Worm (Caenorhabditis elegans): ENCODE data around the gene pqn-84.

pqn-84 gene

ce11 chrIII:11669008-11669407, 31.1 kb upstream of the pqn-84 start:
- TF ChIP-seq nhr-12 (tag; optimal IDR thresholded peaks at IDR 0.05) (no peak), lsy-2 (tag; optimal IDR thresholded peaks at IDR 0.05) (no peak), ztf-1 (GFP tag; conservative IDR thresholded peaks at IDR 0.05) (no peak), nhr-6 (tag; optimal IDR thresholded peaks at IDR 0.05) (no peak), nhr-237 (tag; optimal IDR thresholded peaks at IDR 0.05) (no peak), fos-1 (tag; optimal IDR thresholded peaks at IDR 0.05) (no peak), unc-39 (tag; optimal IDR thresholded peaks at IDR 0.05) (no peak)

ce11 chrIII:11680514-11680913, 19.5 kb upstream of the pqn-84 start:
- TF ChIP-seq ceh-82 (tag; optimal IDR thresholded peaks at IDR 0.05) (no peak), ama-1 (optimal IDR thresholded peaks at IDR 0.05) (no peak), Y55F3AM.14 (GFP tag; optimal IDR thresholded peaks at IDR 0.05) (no peak), alr-1 (tag; optimal IDR thresholded peaks at IDR 0.05) (no peak), nhr-129 (tag; optimal IDR thresholded peaks at IDR 0.05) (no peak), lin-11 (tag; optimal IDR thresholded peaks at IDR 0.05) (no peak), nhr-23 (tag; optimal IDR thresholded peaks at IDR 0.05) (no peak), crh-2 (tag; optimal IDR thresholded peaks at IDR 0.05) (no peak), mab-5 (tag; optimal IDR thresholded peaks at IDR 0.05) (no peak), mdl-1 (tag; optimal IDR thresholded peaks at IDR 0.05) (no peak), sma-3 (GFP tag; optimal IDR thresholded peaks at IDR 0.05) (no peak), nhr-12 (tag; optimal IDR thresholded peaks at IDR 0.05) (no peak), blmp-1 (tag; optimal IDR thresholded peaks at IDR 0.05; ENCODE audit: insufficient read depth) (no peak), elt-3 (tag; optimal IDR thresholded peaks at IDR 0.05) (no peak), aly-2 (tag; optimal IDR thresholded peaks at IDR 0.05) (no peak), ceh-16 (tag; optimal IDR thresholded peaks at IDR 0.05) (no peak), ZK546.5 (tag; optimal IDR thresholded peaks at IDR 0.05) (no peak)

ce11 chrIII:11681461-11682014, 18.5 kb upstream of the pqn-84 start:
- TF ChIP-seq dmd-4 (tag; optimal IDR thresholded peaks at IDR 0.05), result no peak
- no peak for TF ChIP-seq aly-2 (tag; optimal IDR thresholded peaks at IDR 0.05)
- no peak for TF ChIP-seq nhr-21 (tag; optimal IDR thresholded peaks at IDR 0.05)
- no peak for TF ChIP-seq lin-11 (tag; optimal IDR thresholded peaks at IDR 0.05)
- TF ChIP-seq nhr-11 (tag; optimal IDR thresholded peaks at IDR 0.05), result no peak
- TF ChIP-seq mdl-1 (tag; optimal IDR thresholded peaks at IDR 0.05), result no peak
- no peak for TF ChIP-seq sem-4 (tag; optimal IDR thresholded peaks at IDR 0.05)
- TF ChIP-seq elt-1 (tag; optimal IDR thresholded peaks at IDR 0.05), result no peak

- TF ChIP-seq nhr-77 (tag; optimal IDR thresholded peaks at IDR 0.05) (no peak), C34F6.9 (tag; optimal IDR thresholded peaks at IDR 0.05) (no peak), dmd-4 (tag; optimal IDR thresholded peaks at IDR 0.05) (no peak), lin-13 (GFP tag; optimal IDR thresholded peaks at IDR 0.05) (no peak), ceh-16 (tag; optimal IDR thresholded peaks at IDR 0.05) (no peak), ztf-1 (GFP tag; conservative IDR thresholded peaks at IDR 0.05) (no peak), crh-2 (tag; optimal IDR thresholded peaks at IDR 0.05) (no peak), aly-2 (tag; optimal IDR thresholded peaks at IDR 0.05) (no peak), gmeb-1 (tag; optimal IDR thresholded peaks at IDR 0.05) (no peak), R02D3.7 (tag; optimal IDR thresholded peaks at IDR 0.05) (no peak), ztf-4 (tag; optimal IDR thresholded peaks at IDR 0.05) (no peak)
These were observed 17.0 kb upstream of the pqn-84 start for ce11 chrIII:11683038-11683437.

ce11 chrIII:11683790-11684189, 16.3 kb upstream of the pqn-84 start:
- TF ChIP-seq ztf-4 (tag; optimal IDR thresholded peaks at IDR 0.05) (no peak), mdl-1 (tag; optimal IDR thresholded peaks at IDR 0.05) (no peak)

- TF ChIP-seq sma-9 (GFP tag; optimal IDR thresholded peaks at IDR 0.05) (peak; percentile 67), sma-9 (tag; optimal IDR thresholded peaks at IDR 0.05) (no peak), ceh-16 (tag; optimal IDR thresholded peaks at IDR 0.05) (no peak), egl-27 (tag; optimal IDR thresholded peaks at IDR 0.05) (no peak), nhr-77 (tag; optimal IDR thresholded peaks at IDR 0.05) (no peak), ztf-4 (tag; optimal IDR thresholded peaks at IDR 0.05) (no peak), sma-3 (GFP tag; optimal IDR thresholded peaks at IDR 0.05) (peak; percentile 44), nhr-237 (tag; optimal IDR thresholded peaks at IDR 0.05) (no peak), lin-39 (tag; optimal IDR thresholded peaks at IDR 0.05) (no peak), crh-2 (tag; optimal IDR thresholded peaks at IDR 0.05) (peak; percentile 56), nhr-23 (tag; optimal IDR thresholded peaks at IDR 0.05) (no peak), ztf-1 (GFP tag; conservative IDR thresholded peaks at IDR 0.05) (no peak), ama-1 (optimal IDR thresholded peaks at IDR 0.05) (no peak), nhr-6 (tag; optimal IDR thresholded peaks at IDR 0.05) (no peak), skn-1 (tag; optimal IDR thresholded peaks at IDR 0.05) (no peak), ZK546.5 (tag; optimal IDR thresholded peaks at IDR 0.05) (no peak), snpc-4 (tag; optimal IDR thresholded peaks at IDR 0.05) (no peak), fos-1 (tag; optimal IDR thresholded peaks at IDR 0.05) (peak; percentile 66), elt-1 (tag; optimal IDR thresholded peaks at IDR 0.05) (no peak), gmeb-1 (tag; optimal IDR thresholded peaks at IDR 0.05) (peak; percentile 19), unc-62 (GFP tag; optimal IDR thresholded peaks at IDR 0.05) (no peak), ceh-82 (tag; optimal IDR thresholded peaks at IDR 0.05) (no peak), mab-5 (tag; optimal IDR thresholded peaks at IDR 0.05) (no peak)
These were observed 15.3 kb upstream of the pqn-84 start for ce11 chrIII:11684770-11685169.

Data from whole organism, L2 larva.